Fruit fly (Drosophila melanogaster) whole organism, embryonic: ENCODE measurements around the gene HIP-R.

Experiments
- C15 ChIP-seq: fragments of 200-800 bp; sonication (Bioruptor generic); IDR thresholded peaks from 3 replicates; pipeline ENCODE4 v1.3.6; 2022; ENCODE audit warnings: missing biosample characterization, missing genetic modification characterization
- CG10543 ChIP-seq: fragments of 200-800 bp; sonication (Bioruptor generic); optimal IDR thresholded peaks from 3 replicates; lab custom pipeline; 2017; ENCODE audit warnings: missing biosample characterization, mild to moderate bottlenecking, missing genetic modification characterization, moderate library complexity
- CG11456 ChIP-seq: fragments of 200-800 bp; sonication (Bioruptor generic); IDR thresholded peaks from 3 replicates; pipeline ENCODE4 v1.3.6; 2022; ENCODE audit warnings: missing biosample characterization, missing genetic modification characterization
- CG12769 ChIP-seq: fragments of 200-800 bp; sonication (Bioruptor generic); optimal IDR thresholded peaks from 2 replicates; lab custom pipeline; 2019; ENCODE audit warnings: missing biosample characterization, mild to moderate bottlenecking, missing genetic modification characterization, moderate library complexity
- CG1647 ChIP-seq: fragments of 200-800 bp; sonication (Bioruptor generic); optimal IDR thresholded peaks from 3 replicates; lab custom pipeline; 2016; ENCODE audit warnings: missing biosample characterization, missing genetic modification characterization
- CG17186 ChIP-seq: fragments of 200-800 bp; sonication (Bioruptor generic); optimal IDR thresholded peaks from 3 replicates; lab custom pipeline; 2017; ENCODE audit warnings: missing biosample characterization, missing genetic modification reagents, missing genetic modification characterization
- CG2120 ChIP-seq: fragments of 200-800 bp; sonication (Bioruptor generic); optimal IDR thresholded peaks from 3 replicates; lab custom pipeline; 2016; ENCODE audit warnings: missing biosample characterization, missing genetic modification characterization
- CG3065 ChIP-seq: fragments of 200-800 bp; sonication (Bioruptor generic); optimal IDR thresholded peaks from 2 replicates; lab custom pipeline; 2016; ENCODE audit warnings: missing biosample characterization, missing genetic modification characterization
- CG4328 ChIP-seq: fragments of 200-800 bp; sonication (Bioruptor generic); optimal IDR thresholded peaks from 3 replicates; lab custom pipeline; 2017; ENCODE audit warnings: missing biosample characterization, missing genetic modification reagents, missing genetic modification characterization
- CG6272 ChIP-seq: fragments of 200-800 bp; sonication (Bioruptor generic); IDR thresholded peaks from 2 replicates; pipeline ENCODE4 v1.3.6; 2022; ENCODE audit warnings: missing biosample characterization, missing genetic modification characterization
- CG6683 ChIP-seq: fragments of 200-800 bp; sonication (Bioruptor generic); optimal IDR thresholded peaks from 2 replicates; lab custom pipeline; 2017; ENCODE audit warnings: missing biosample characterization, mild to moderate bottlenecking, missing genetic modification characterization, missing genetic modification reagents
- CG6765 ChIP-seq: fragments of 200-800 bp; sonication (Bioruptor generic); optimal IDR thresholded peaks from 3 replicates; lab custom pipeline; 2017; ENCODE audit warnings: missing biosample characterization, mild to moderate bottlenecking, missing genetic modification characterization
- CG8765 ChIP-seq: fragments of 200-800 bp; sonication (Bioruptor generic); IDR thresholded peaks from 2 replicates; pipeline ENCODE4 v1.3.6; 2022; ENCODE audit warnings: missing biosample characterization, missing genetic modification characterization
- CG9932 ChIP-seq: fragments of 200-800 bp; sonication (Bioruptor generic); IDR thresholded peaks from 2 replicates; pipeline ENCODE4 v1.3.6; 2022; ENCODE audit warnings: missing biosample characterization, missing genetic modification characterization
- Chrac-16 ChIP-seq: fragments of 200-800 bp; sonication (Bioruptor generic); optimal IDR thresholded peaks from 3 replicates; lab custom pipeline; 2016; ENCODE audit warnings: missing biosample characterization, missing genetic modification characterization
- D19A ChIP-seq: fragments of 200-800 bp; optimal IDR thresholded peaks from 3 replicates; lab custom pipeline; 2019; ENCODE audit warnings: missing biosample characterization, mild to moderate bottlenecking, missing genetic modification characterization, moderate library complexity
- Dad ChIP-seq: fragments of 200-800 bp; sonication (Bioruptor generic); optimal IDR thresholded peaks from 3 replicates; lab custom pipeline; 2016; ENCODE audit warnings: missing biosample characterization, missing genetic modification characterization
- Dfd ChIP-seq, 2 experiments: fragments of >200 bp; optimal IDR thresholded peaks; 2 replicates each; lab custom pipeline; 2017; ENCODE audit warnings: missing biosample characterization in 2 of 2, missing genetic modification characterization in 2 of 2
- Dref ChIP-seq: fragments of 200-800 bp; sonication (Bioruptor generic); IDR thresholded peaks from 2 replicates; pipeline ENCODE4 v1.3.6; 2022; ENCODE audit warnings: missing biosample characterization, missing genetic modification characterization
- HLH4C ChIP-seq: fragments of 200-800 bp; sonication (Bioruptor generic); IDR thresholded peaks from 3 replicates; pipeline ENCODE4 v1.3.6; 2022; ENCODE audit warnings: missing biosample characterization, missing genetic modification characterization; ENCODE audit not compliant: partially characterized antibody
- Jarid2 ChIP-seq: fragments of 200-800 bp; sonication (Bioruptor generic); optimal IDR thresholded peaks from 3 replicates; lab custom pipeline; 2017; ENCODE audit warnings: mild to moderate bottlenecking, missing biosample characterization, missing genetic modification reagents, missing genetic modification characterization
- Neu2 ChIP-seq: fragments of 200-800 bp; sonication (Bioruptor generic); optimal IDR thresholded peaks from 3 replicates; lab custom pipeline; 2016; ENCODE audit warnings: missing biosample characterization, missing genetic modification characterization, borderline replicate concordance
- NfI ChIP-seq: fragments of 200-800 bp; sonication (Bioruptor generic); optimal IDR thresholded peaks from 3 replicates; lab custom pipeline; 2018; ENCODE audit warnings: missing biosample characterization, mild to moderate bottlenecking, missing genetic modification characterization, moderate library complexity
- Poxn ChIP-seq: fragments of 200-800 bp; sonication (Bioruptor generic); IDR thresholded peaks from 2 replicates; pipeline ENCODE4 v1.3.6; 2022; ENCODE audit warnings: missing biosample characterization, missing genetic modification characterization
- Rfx ChIP-seq: fragments of 200-800 bp; sonication (Bioruptor generic); IDR thresholded peaks from 2 replicates; pipeline ENCODE4 v1.3.6; 2022; ENCODE audit warnings: missing biosample characterization, missing genetic modification characterization
- Scr ChIP-seq: fragments of 200-800 bp; sonication (Bioruptor generic); IDR thresholded peaks from 2 replicates; pipeline ENCODE4 v1.3.6; 2022; ENCODE audit warnings: missing biosample characterization, missing genetic modification characterization; ENCODE audit not compliant: partially characterized antibody
- amos ChIP-seq: fragments of 200-800 bp; sonication (Bioruptor generic); IDR thresholded peaks from 2 replicates; pipeline ENCODE4 v1.3.6; 2022; ENCODE audit warnings: missing biosample characterization, missing genetic modification characterization; ENCODE audit not compliant: partially characterized antibody
- ara ChIP-seq: fragments of 200-800 bp; sonication (Bioruptor generic); IDR thresholded peaks from 2 replicates; pipeline ENCODE4 v1.3.6; 2022; ENCODE audit warnings: missing biosample characterization, missing genetic modification characterization
- bowl ChIP-seq: fragments of 200-800 bp; sonication (Bioruptor generic); IDR thresholded peaks from 2 replicates; pipeline ENCODE4 v1.3.6; 2022; ENCODE audit warnings: missing biosample characterization, missing genetic modification characterization
- chn ChIP-seq: fragments of 200-800 bp; sonication (Bioruptor generic); optimal IDR thresholded peaks from 2 replicates; lab custom pipeline; 2016; ENCODE audit warnings: missing biosample characterization, missing genetic modification characterization
- crc ChIP-seq: fragments of 200-800 bp; sonication (Bioruptor generic); optimal IDR thresholded peaks from 2 replicates; lab custom pipeline; 2016; ENCODE audit warnings: missing biosample characterization, missing genetic modification characterization
- crol ChIP-seq: fragments of 200-800 bp; sonication (Bioruptor generic); IDR thresholded peaks from 2 replicates; pipeline ENCODE4 v1.3.6; 2022; ENCODE audit warnings: missing biosample characterization, missing genetic modification characterization
- emc ChIP-seq: fragments of 200-800 bp; sonication (Bioruptor generic); optimal IDR thresholded peaks from 2 replicates; lab custom pipeline; 2016; ENCODE audit warnings: missing biosample characterization, missing genetic modification characterization
- eyg ChIP-seq: fragments of 200-800 bp; sonication (Bioruptor generic); optimal IDR thresholded peaks from 3 replicates; lab custom pipeline; 2016; ENCODE audit warnings: missing biosample characterization, missing genetic modification characterization
- ftz-f1 ChIP-seq: fragments of 200-800 bp; sonication (Bioruptor generic); optimal IDR thresholded peaks from 2 replicates; lab custom pipeline; 2016; ENCODE audit warnings: missing biosample characterization, missing genetic modification characterization
- gce ChIP-seq: fragments of 200-800 bp; sonication (Bioruptor generic); IDR thresholded peaks from 3 replicates; pipeline ENCODE4 v1.3.6; 2022; ENCODE audit warnings: missing biosample characterization, missing genetic modification characterization
- gem ChIP-seq: fragments of 200-800 bp; sonication (Bioruptor generic); optimal IDR thresholded peaks from 2 replicates; lab custom pipeline; 2019; ENCODE audit warnings: missing biosample characterization, mild to moderate bottlenecking, missing genetic modification characterization, moderate library complexity
- gsb ChIP-seq: fragments of 200-800 bp; sonication (Bioruptor generic); IDR thresholded peaks from 2 replicates; pipeline ENCODE4 v1.3.6; 2022; ENCODE audit warnings: missing biosample characterization, missing genetic modification characterization
- insv ChIP-seq, 2 experiments: fragments of 200-800 bp; sonication (Bioruptor generic); optimal IDR thresholded peaks; 3 replicates each; lab custom pipeline; 2016 to 2018; ENCODE audit warnings: missing biosample characterization in 2 of 2, missing genetic modification characterization in 2 of 2
- ken ChIP-seq: fragments of 200-800 bp; sonication (Bioruptor generic); IDR thresholded peaks from 3 replicates; pipeline ENCODE4 v1.3.6; 2022; ENCODE audit warnings: missing biosample characterization, missing genetic modification characterization
- lab ChIP-seq: fragments of 200-800 bp; sonication (Bioruptor generic); optimal IDR thresholded peaks from 3 replicates; lab custom pipeline; 2017; ENCODE audit warnings: missing biosample characterization, missing genetic modification characterization, mild to moderate bottlenecking, moderate library complexity, missing genetic modification reagents
- lola ChIP-seq, 3 experiments: fragments of >200 bp in 2 of 3; fragments of 200-800 bp in 1 of 3; sonication (Bioruptor generic) in 1 of 3; optimal IDR thresholded peaks; 2 replicates each; lab custom pipeline; 2017 to 2019; ENCODE audit warnings: missing biosample characterization in 3 of 3, missing genetic modification characterization in 3 of 3, mild to moderate bottlenecking in 1 of 3, moderate library complexity in 1 of 3
- nerfin-2 ChIP-seq: fragments of 200-800 bp; sonication (Bioruptor generic); IDR thresholded peaks from 2 replicates; pipeline ENCODE4 v1.3.6; 2022; ENCODE audit warnings: missing biosample characterization, missing genetic modification characterization; ENCODE audit not compliant: partially characterized antibody
- nmo ChIP-seq: fragments of 200-800 bp; sonication (Bioruptor generic); optimal IDR thresholded peaks from 2 replicates; lab custom pipeline; 2018; ENCODE audit warnings: missing biosample characterization, mild to moderate bottlenecking, missing genetic modification characterization, moderate library complexity
- otp ChIP-seq: fragments of 200-800 bp; sonication (Bioruptor generic); IDR thresholded peaks from 3 replicates; pipeline ENCODE4, ENCODE4 v1.3.6; 2022; ENCODE audit warnings: missing biosample characterization, missing genetic modification characterization
- pho ChIP-seq: fragments of 200-800 bp; sonication (Bioruptor generic); optimal IDR thresholded peaks from 2 replicates; lab custom pipeline; 2016; ENCODE audit warnings: missing biosample characterization, missing genetic modification characterization
- psq ChIP-seq: fragments of 200-800 bp; sonication (Bioruptor generic); optimal IDR thresholded peaks from 2 replicates; lab custom pipeline; 2017; ENCODE audit warnings: missing biosample characterization, missing genetic modification characterization
- ranshi ChIP-seq: fragments of 200-800 bp; sonication (Bioruptor generic); IDR thresholded peaks from 2 replicates; pipeline ENCODE4 v1.3.6; 2022; ENCODE audit warnings: missing biosample characterization, missing genetic modification characterization
- zen2 ChIP-seq: fragments of 200-800 bp; sonication (Bioruptor generic); IDR thresholded peaks from 3 replicates; pipeline ENCODE4 v1.3.6; 2022; ENCODE audit warnings: missing biosample characterization, missing genetic modification characterization; ENCODE audit not compliant: partially characterized antibody

The HIP-R gene

DNA sequence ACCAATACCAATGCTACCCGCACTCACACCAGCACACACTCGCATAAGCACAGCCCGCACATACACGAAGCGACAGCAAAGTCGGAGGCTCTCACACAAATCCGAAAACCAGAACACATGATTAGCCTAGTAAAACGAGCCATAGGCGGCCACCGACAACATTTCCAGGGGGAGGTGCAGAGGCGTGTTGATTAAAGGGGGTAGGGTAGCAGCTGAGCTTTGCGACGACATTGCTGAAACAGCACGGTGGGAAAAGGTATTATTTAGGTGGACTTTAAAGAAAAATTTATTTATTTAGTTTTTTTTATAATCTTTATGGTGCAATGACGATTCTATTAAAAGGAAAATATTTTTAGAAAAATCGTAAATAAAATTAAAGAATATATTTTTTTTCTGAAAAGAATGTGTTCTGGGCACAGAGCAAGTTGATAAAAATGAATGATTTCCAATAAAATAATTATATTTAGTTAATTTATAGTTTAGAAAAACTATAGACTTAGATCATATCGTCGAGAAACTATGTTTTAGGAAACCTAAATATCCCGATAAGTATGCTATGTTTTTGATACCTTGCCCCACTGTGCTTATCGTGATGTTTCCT, 45.8 kb upstream of the HIP-R start (continued):
- TF ChIP-seq Jarid2 (GFP tag; lab: Kevin White, UChicago) (peak; percentile 69), zen2 (no peak), CG10543 (GFP tag; lab: Kevin White, UChicago) (peak; percentile 77), CG9932 (GFP tag; lab: Robert Waterston, UW) (peak; percentile 77), insv (GFP tag; optimal IDR thresholded peaks at IDR 0.05; lab: Kevin White, UChicago) (peak in 1 of 2 experiments; percentile 35), amos (GFP tag; lab: Robert Waterston, UW) (no peak; the same call in 1 of the 2 replicates), psq (peak; percentile 24), CG4328 (GFP tag; lab: Kevin White, UChicago) (peak; percentile 86), lola (GFP tag; optimal IDR thresholded peaks at IDR 0.05; lab: Kevin White, UChicago) (peak in 1 of 3 experiments; percentile 89), Dref (no peak), crc (GFP tag; lab: Kevin White, UChicago) (no peak), eyg (no peak), otp (GFP tag; lab: Robert Waterston, UW) (peak; percentile 48; the same call in 1 of the 3 replicates), ara (GFP tag; lab: Robert Waterston, UW) (peak; percentile 68), Neu2 (GFP tag; lab: Kevin White, UChicago) (no peak), CG11456 (GFP tag; lab: Robert Waterston, UW) (peak; percentile 82), nmo (GFP tag; lab: Kevin White, UChicago) (peak; percentile 95), NfI (GFP tag; lab: Kevin White, UChicago) (peak; percentile 80), CG2120 (peak; percentile 59), chn (GFP tag; lab: Kevin White, UChicago) (no peak), Poxn (GFP tag; lab: Robert Waterston, UW) (no peak; the same call in 1 of the 2 replicates), gce (GFP tag; lab: Robert Waterston, UW) (peak; percentile 42; the same call in 1 of the 3 replicates), CG6765 (GFP tag; lab: Kevin White, UChicago) (peak; percentile 88), crol (GFP tag; lab: Robert Waterston, UW) (peak; percentile 76), Dad (GFP tag; lab: Kevin White, UChicago) (no peak), Rfx (GFP tag; lab: Robert Waterston, UW) (peak; percentile 81), ken (GFP tag; lab: Robert Waterston, UW) (peak; percentile 36; the same call in 2 of the 3 replicates), Scr (GFP tag; lab: Robert Waterston, UW) (no peak), D19A (tag; lab: Kevin White, UChicago) (peak; percentile 88), CG1647 (GFP tag; lab: Kevin White, UChicago) (no peak), ftz-f1 (GFP tag; lab: Kevin White, UChicago) (peak; percentile 22), lab (GFP tag; lab: Kevin White, UChicago) (peak; percentile 80), C15 (GFP tag; lab: Robert Waterston, UW) (0 out of 3 replicates have a peak, but pooled peaks have one; percentile 35), gsb (no peak; the same call in 1 of the 2 replicates), CG6683 (peak; percentile 84), nerfin-2 (no peak), CG6272 (GFP tag; lab: Robert Waterston, UW) (peak; percentile 58), bowl (GFP tag; lab: Robert Waterston, UW) (no peak), HLH4C (GFP tag; lab: Robert Waterston, UW) (no peak), Chrac-16 (GFP tag; lab: Kevin White, UChicago) (peak; percentile 52), CG12769 (tag; lab: Kevin White, UChicago) (no peak), CG3065 (peak; percentile 21), ranshi (peak; percentile 67; the same call in 1 of the 2 replicates), CG8765 (GFP tag; lab: Robert Waterston, UW) (0 out of 2 replicates have a peak, but pooled peaks have one; percentile 27), CG17186 (no peak), gem (tag; lab: Kevin White, UChicago) (peak; percentile 96), Dfd (GFP tag; optimal IDR thresholded peaks at IDR 0.05; lab: Kevin White, UChicago) (peak in 1 of 2 experiments; percentile 70), pho (GFP tag; lab: Kevin White, UChicago) (no peak), emc (no peak)
